Worm (Caenorhabditis elegans): ENCODE data around the gene polq-1.

- TF ChIP-seq mdl-1 (tag; optimal IDR thresholded peaks at IDR 0.05) (no peak), nhr-6 (tag; optimal IDR thresholded peaks at IDR 0.05) (no peak), snpc-4 (tag; optimal IDR thresholded peaks at IDR 0.05) (no peak), R02D3.7 (tag; optimal IDR thresholded peaks at IDR 0.05) (no peak), elt-1 (tag; optimal IDR thresholded peaks at IDR 0.05) (no peak), ztf-4 (tag; optimal IDR thresholded peaks at IDR 0.05) (no peak)
Observed at ce11 chrIII:5811957-5812356, 9.0 kb upstream of the polq-1 start.
